Worm (Caenorhabditis elegans): ENCODE results near the gene ttr-15.

DNA sequence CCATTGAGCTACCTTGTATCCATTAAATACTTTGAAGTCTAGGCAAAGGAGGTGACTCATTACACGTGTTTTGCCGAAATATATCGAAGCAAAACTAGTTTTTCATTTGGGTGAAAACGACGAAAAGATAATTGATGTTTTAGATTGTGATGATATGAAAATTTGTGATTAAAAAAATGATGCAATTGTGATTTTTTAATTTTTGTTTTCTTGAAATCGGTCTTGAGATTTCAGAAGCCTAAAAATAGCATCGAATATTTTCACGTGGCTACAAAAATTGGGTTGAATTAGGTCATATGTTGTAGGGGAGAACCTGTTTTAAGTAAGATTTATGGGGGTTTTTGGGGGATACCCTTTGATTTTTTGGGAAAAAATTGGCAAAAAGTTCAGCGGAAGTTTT, 47.1 kb upstream of the ttr-15 start:
- TF ChIP-seq ham-2 (GFP tag; optimal IDR thresholded peaks at IDR 0.05) (no peak), nhr-12 (tag; optimal IDR thresholded peaks at IDR 0.05) (no peak)
